Worm (Caenorhabditis elegans) whole organism, late embryonic: ENCODE results near the gene pcn-1.

Experiments used
- ceh-9 ChIP-seq: sonication (generic microtip); optimal IDR thresholded peaks from 2 replicates; lab custom pipeline; 2016; ENCODE audit warnings: mild to moderate bottlenecking, missing genetic modification characterization, inconsistent platforms, missing compliant biosample characterization
- elt-2 ChIP-seq: sonication (generic microtip); optimal IDR thresholded peaks from 2 replicates; lab custom pipeline; 2016; ENCODE audit warnings: missing genetic modification reagents, missing genetic modification characterization, missing compliant biosample characterization
- elt-4 ChIP-seq: sonication (generic microtip); optimal IDR thresholded peaks from 2 replicates; lab custom pipeline; 2016; ENCODE audit warnings: missing genetic modification characterization, missing compliant biosample characterization
- eyg-1 ChIP-seq: sonication (generic microtip); optimal IDR thresholded peaks from 2 replicates; lab custom pipeline; 2016; ENCODE audit warnings: missing genotype, missing genetic modification characterization, missing compliant biosample characterization
- fkh-10 ChIP-seq: fragments of 150-350 bp; optimal IDR thresholded peaks from 2 replicates; lab custom pipeline; 2014; ENCODE audit warnings: missing biosample characterization, missing genetic modification reagents, missing genetic modification characterization
- lim-6 ChIP-seq: sonication (generic microtip); optimal IDR thresholded peaks from 2 replicates; lab custom pipeline; 2016; ENCODE audit warnings: missing genetic modification characterization, missing compliant biosample characterization
- nhr-11 ChIP-seq: fragments of 150-350 bp; optimal IDR thresholded peaks from 2 replicates; lab custom pipeline; 2014; ENCODE audit warnings: missing biosample characterization, missing genetic modification characterization
- ref-2 ChIP-seq: sonication (generic microtip); optimal IDR thresholded peaks from 2 replicates; lab custom pipeline; 2016; ENCODE audit warnings: missing genetic modification characterization, missing compliant biosample characterization
- rnt-1 ChIP-seq: sonication (generic microtip); optimal IDR thresholded peaks from 2 replicates; lab custom pipeline; 2016; ENCODE audit warnings: missing genetic modification characterization, missing compliant biosample characterization
- sdc-2 ChIP-seq: sonication (generic microtip); optimal IDR thresholded peaks from 2 replicates; lab custom pipeline; 2016; ENCODE audit warnings: missing genotype, missing genetic modification characterization, missing compliant biosample characterization
- sox-4 ChIP-seq: sonication (generic microtip); optimal IDR thresholded peaks from 2 replicates; lab custom pipeline; 2017; ENCODE audit warnings: mild to moderate bottlenecking, missing genetic modification characterization, inconsistent platforms, missing compliant biosample characterization
- tbx-2 ChIP-seq: sonication (generic microtip); optimal IDR thresholded peaks from 2 replicates; lab custom pipeline; 2016; ENCODE audit warnings: missing genetic modification characterization, missing compliant biosample characterization
- unc-55 ChIP-seq: sonication (generic microtip); optimal IDR thresholded peaks from 2 replicates; lab custom pipeline; 2017; ENCODE audit warnings: missing biosample characterization, missing genetic modification reagents, missing genetic modification characterization
- unc-86 ChIP-seq: sonication (generic microtip); optimal IDR thresholded peaks from 2 replicates; lab custom pipeline; 2016; ENCODE audit warnings: missing genetic modification characterization, missing compliant biosample characterization

DNA sequence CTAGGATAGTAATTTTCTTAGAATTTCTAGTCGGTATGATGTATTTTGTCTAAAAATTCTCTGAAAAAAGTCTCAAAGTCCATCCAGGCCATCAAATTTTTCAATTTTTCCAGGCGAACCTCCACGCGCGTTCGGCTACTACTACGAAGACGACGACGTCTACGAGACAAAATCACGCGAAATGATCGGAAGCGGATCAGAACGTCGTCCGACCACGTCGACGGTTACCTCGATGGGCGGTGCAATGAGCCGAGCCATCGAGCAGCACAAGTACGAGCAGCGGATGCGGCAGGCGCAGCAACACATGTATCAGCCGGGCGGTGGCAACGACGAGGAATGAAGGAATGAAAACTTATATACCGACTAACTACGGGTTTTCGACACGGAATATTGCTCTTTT is 35.6 kb downstream of the pcn-1 start:
- TF ChIP-seq fkh-10 (GFP tag; lab: Kevin White, UChicago) (no peak), lim-6 (no peak), unc-55 (GFP tag; lab: Kevin White, UChicago) (no peak), ceh-9 (no peak), elt-4 (no peak), unc-86 (tag; lab: Kevin White, UChicago) (no peak), eyg-1 (no peak), tbx-2 (no peak), sox-4 (tag; lab: Kevin White, UChicago) (no peak), sdc-2 (tag; lab: Kevin White, UChicago) (no peak), rnt-1 (tag; lab: Kevin White, UChicago) (no peak), nhr-11 (no peak), ref-2 (no peak), elt-2 (no peak)
